Fruit fly (Drosophila melanogaster) Kc167 (cell line): Measurements from ENCODE around the gene CG14053.

Experiments
- Myc ChIP-seq: fragments of >200 bp; optimal IDR thresholded peaks from 2 replicates; lab custom pipeline; 2017; ENCODE audit warnings: missing external identifiers
- Sin3A ChIP-seq: fragments of >200 bp; optimal IDR thresholded peaks from 2 replicates; lab custom pipeline; 2018; ENCODE audit warnings: missing external identifiers
- h ChIP-seq: fragments of >200 bp; optimal IDR thresholded peaks from 3 replicates; lab custom pipeline; 2018; ENCODE audit warnings: missing external identifiers
- insv ChIP-seq: fragments of >200 bp; optimal IDR thresholded peaks from 3 replicates; lab custom pipeline; 2018; ENCODE audit warnings: missing external identifiers
- psq ChIP-seq: fragments of >200 bp; optimal IDR thresholded peaks from 2 replicates; lab custom pipeline; 2017; ENCODE audit warnings: missing external identifiers
- ttk ChIP-seq: sonication (Bioruptor generic); optimal IDR thresholded peaks from 2 replicates; lab custom pipeline; 2017; ENCODE audit warnings: missing external identifiers

The CG14053 gene

DNA sequence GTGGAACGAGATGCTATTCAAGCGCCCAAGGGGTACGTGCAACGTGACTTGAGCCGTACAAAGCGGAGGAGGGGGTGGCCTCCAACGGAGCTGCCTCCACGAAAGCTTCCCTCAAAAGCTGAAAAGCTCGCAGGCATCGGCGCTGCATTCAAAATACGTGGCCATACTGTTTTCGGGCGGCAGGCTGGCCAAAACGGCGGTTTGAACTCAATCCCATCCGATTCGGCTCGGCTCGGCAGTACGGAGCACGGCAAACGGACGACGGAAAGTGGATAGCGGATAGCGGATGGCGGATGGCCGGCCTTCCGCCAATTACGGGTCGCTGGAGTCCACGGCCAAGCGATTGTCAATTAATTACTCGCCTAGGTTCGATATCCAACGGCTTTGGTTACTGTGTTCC, 4.8 kb downstream of the CG14053 start, which contains the start of gene Mct1:
Gene Mct1 (plus strand): TSS at position 301 of the 400 bp plus-strand sequence.
- no peak for TF ChIP-seq insv (lab: Kevin White, UChicago)
- no peak for TF ChIP-seq ttk (lab: Kevin White, UChicago)
- TF ChIP-seq h (lab: Kevin White, UChicago): no peak
- TF ChIP-seq psq: no peak
- no peak for TF ChIP-seq Myc (lab: Kevin White, UChicago)
- no peak for TF ChIP-seq Sin3A (lab: Kevin White, UChicago)

DNA sequence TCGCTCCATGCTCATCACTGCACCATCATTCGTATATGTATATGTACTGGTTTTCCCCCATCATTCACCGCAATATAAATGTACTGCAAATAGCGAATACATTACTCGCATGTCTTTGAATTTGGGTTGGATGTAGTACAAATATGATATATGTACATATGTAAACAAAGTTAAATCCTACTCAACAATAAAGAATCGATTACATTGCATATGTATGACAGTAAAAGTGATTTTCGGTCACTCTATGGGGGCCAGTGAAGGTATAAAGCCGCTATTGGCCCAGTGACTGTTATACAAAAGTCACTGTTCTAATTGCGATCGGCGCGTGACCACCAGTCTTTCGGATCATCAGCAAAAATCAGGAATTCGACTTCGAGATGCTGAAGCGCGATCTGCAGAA, 6.2 kb downstream of the CG14053 start, which contains the start of gene CG3457:
Gene CG3457 (plus strand): TSS at position 301 of the 400 bp plus-strand sequence.
- TF ChIP-seq Sin3A (lab: Kevin White, UChicago) (no peak), Myc (lab: Kevin White, UChicago) (no peak), insv (lab: Kevin White, UChicago) (no peak), psq (no peak), h (lab: Kevin White, UChicago) (no peak), ttk (lab: Kevin White, UChicago) (no peak)

- TF ChIP-seq h (lab: Kevin White, UChicago): no peak
- TF ChIP-seq psq: no peak
- TF ChIP-seq Sin3A (lab: Kevin White, UChicago): no peak
Observed at dm6 chrX:2186555-2186954, 7.2 kb downstream of the CG14053 start, which contains the start of gene CG17777. Gene CG17777, plus strand, starts transcription at chrX:2186855.

dm6 chrX:2184563-2184962, 9.1 kb downstream of the CG14053 start, which contains the start of the genes Nmd3 and CG17776:
Gene Nmd3, minus strand, starts transcription at chrX:2184668.
Gene CG17776, plus strand, starts transcription at chrX:2184725.
- TF ChIP-seq h (lab: Kevin White, UChicago): no peak

DNA sequence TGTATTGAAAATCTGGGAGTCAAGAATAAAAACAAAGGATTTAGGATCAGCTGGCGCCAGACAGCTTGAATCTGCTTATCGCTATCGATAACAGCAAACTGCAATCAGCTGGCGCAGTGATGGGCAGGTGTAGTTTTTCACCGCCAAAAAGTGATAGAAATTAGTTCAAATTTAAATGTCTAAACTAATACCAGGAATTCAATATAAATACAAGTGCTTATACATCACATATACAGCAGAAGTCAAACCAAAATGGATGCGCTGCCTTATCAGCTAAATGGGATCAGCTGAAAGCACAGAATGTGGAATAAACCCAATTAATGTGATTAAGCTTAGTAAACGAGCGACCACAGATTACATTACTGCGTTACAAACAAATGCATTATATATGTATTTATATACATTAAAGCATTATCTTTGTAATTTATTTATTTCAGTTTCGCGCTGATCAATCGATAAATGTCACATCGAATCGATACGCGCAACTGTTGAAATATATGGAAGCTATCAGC, 12.9 kb downstream of the CG14053 start, which contains the start of gene pn:
Gene pn (plus strand): TSS at position 462 of the 512 bp plus-strand sequence.
- TF ChIP-seq ttk (lab: Kevin White, UChicago): no peak
- TF ChIP-seq Myc (lab: Kevin White, UChicago): no peak
- TF ChIP-seq h (lab: Kevin White, UChicago): no peak
- TF ChIP-seq Sin3A (lab: Kevin White, UChicago): no peak
- TF ChIP-seq psq: no peak
- TF ChIP-seq insv (lab: Kevin White, UChicago): no peak

- TF ChIP-seq Sin3A (lab: Kevin White, UChicago) (no peak), insv (lab: Kevin White, UChicago) (no peak), ttk (lab: Kevin White, UChicago) (no peak), psq (no peak), h (lab: Kevin White, UChicago) (no peak), Myc (lab: Kevin White, UChicago) (no peak)
Observed at dm6 chrX:2178802-2179201, 14.9 kb downstream of the CG14053 start, which contains the start of gene Cyp4ae1. Gene Cyp4ae1, plus strand, starts transcription at chrX:2179007.

DNA sequence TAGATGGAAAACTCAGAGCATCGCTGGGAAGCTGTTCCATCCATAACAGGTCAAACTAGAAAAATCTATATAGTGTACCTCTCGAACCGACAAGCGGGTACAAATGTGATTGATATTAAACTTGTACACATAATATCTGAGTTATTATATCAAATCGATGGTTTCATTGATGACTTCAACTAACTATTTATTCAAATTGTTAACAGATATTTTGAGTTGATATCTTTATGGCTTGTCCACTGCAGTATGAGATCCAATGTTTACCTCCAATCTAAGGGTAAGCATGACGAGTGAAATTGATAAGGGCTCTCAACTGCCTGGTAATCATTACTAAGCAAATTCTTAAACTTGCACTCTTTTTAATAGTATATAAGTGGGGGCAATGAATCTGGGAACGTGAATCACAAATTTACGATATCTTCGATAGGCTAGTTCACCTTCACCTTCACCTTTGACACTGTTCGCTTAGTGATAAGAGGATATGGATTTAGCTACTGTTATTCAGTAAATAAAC, 17.7 kb downstream of the CG14053 start, which contains the start of gene Cyp4d2:
Gene Cyp4d2 (plus strand): TSS at position 51 of the 514 bp plus-strand sequence.
- TF ChIP-seq insv (lab: Kevin White, UChicago) (no peak), Myc (lab: Kevin White, UChicago) (no peak), psq (no peak), h (lab: Kevin White, UChicago) (no peak), ttk (lab: Kevin White, UChicago) (no peak), Sin3A (lab: Kevin White, UChicago) (no peak)

dm6 chrX:2175265-2175795, 18.4 kb downstream of the CG14053 start, which contains the start of gene Cyp4d14:
Gene Cyp4d14, minus strand, starts transcription at chrX:2175315.
- TF ChIP-seq h (lab: Kevin White, UChicago) (no peak), ttk (lab: Kevin White, UChicago) (no peak)

DNA sequence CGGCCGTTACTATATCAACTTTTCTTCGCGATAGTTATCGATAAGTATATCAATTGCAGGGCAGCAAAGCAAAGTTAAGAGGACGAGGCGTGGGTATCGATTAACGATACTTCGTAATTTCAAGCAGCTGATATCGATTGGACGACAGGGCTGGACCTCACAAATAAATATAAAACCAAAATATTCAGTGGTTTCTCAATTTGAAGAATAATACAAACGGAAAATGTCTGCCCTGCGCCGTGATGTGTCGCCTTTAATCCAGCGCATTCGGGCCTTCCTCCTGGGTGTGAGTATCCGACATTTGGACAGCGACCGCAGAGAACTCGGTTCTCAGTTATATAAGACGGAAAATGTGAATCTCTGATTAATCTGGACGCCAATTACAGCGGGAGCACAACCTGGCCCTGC, 21.3 kb downstream of the CG14053 start, which contains the start of gene ND-B14.5A:
Gene ND-B14.5A (plus strand): TSS at position 107 of the 408 bp plus-strand sequence.
- TF ChIP-seq Myc (lab: Kevin White, UChicago): no peak
- TF ChIP-seq ttk (lab: Kevin White, UChicago): no peak
- TF ChIP-seq Sin3A (lab: Kevin White, UChicago): no peak
- no peak for TF ChIP-seq h (lab: Kevin White, UChicago)
- TF ChIP-seq psq: no peak
- TF ChIP-seq insv (lab: Kevin White, UChicago): no peak

DNA sequence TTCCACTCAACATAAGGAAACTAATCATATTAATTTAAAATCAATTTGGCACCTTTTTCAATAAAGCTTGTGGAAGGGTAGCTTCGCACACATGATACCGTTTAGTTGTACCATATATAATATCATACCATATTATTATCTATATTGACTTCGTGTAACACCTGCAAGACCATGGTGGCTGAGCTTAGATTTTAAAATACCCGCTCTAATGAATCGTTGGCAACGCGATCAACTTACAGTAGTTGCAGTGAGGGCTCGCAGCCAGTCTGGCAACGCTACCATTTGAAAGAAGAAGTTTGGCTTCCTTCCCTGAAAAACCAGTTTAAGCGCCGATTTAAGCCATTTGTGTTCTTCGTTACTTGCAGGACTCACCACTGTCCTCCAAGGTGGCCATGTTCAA, 23.3 kb downstream of the CG14053 start:
- TF ChIP-seq Sin3A (lab: Kevin White, UChicago) (no peak), psq (no peak), ttk (lab: Kevin White, UChicago) (no peak), insv (lab: Kevin White, UChicago) (no peak), Myc (lab: Kevin White, UChicago) (no peak), h (lab: Kevin White, UChicago) (no peak)

dm6 chrX:2168485-2169199, 25.1 kb downstream of the CG14053 start:
- no peak for TF ChIP-seq ttk (lab: Kevin White, UChicago)
- no peak for TF ChIP-seq h (lab: Kevin White, UChicago)

DNA sequence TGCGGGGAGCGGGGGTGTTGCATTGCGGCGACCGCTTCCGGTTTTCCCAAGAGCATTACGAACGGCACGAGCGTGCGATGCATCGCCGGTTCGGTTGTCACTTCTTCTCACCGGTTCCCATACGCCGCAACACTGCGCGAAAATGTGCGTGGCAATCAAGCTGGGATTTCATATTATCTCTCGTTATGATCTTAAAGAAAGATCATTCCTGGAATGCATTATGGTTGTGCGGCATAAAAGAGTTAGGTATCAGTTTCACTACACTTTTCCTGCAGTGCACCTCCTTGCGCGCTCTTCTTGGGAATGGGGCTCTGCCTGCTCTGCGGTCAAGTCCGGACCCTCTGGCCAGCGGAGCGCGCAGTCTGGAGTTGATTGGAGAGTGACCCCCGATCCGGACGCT, 27.6 kb downstream of the CG14053 start:
- TF ChIP-seq psq: no peak
- TF ChIP-seq h (lab: Kevin White, UChicago): no peak
- TF ChIP-seq Myc (lab: Kevin White, UChicago): no peak
- TF ChIP-seq ttk (lab: Kevin White, UChicago): no peak
- TF ChIP-seq insv (lab: Kevin White, UChicago): no peak
- TF ChIP-seq Sin3A (lab: Kevin White, UChicago): no peak
